Fruit fly (Drosophila melanogaster) S2 (cell line): ENCODE data around the gene RpLP1.

Experiments used
- CG8478 ChIP-seq: fragments of >200 bp; optimal IDR thresholded peaks from 2 replicates; lab custom pipeline; 2018
- CTCF ChIP-seq, 2 experiments: fragments of >200 bp; optimal IDR thresholded peaks; 2 replicates each; lab custom pipeline; 2018

- TF ChIP-seq CTCF (optimal IDR thresholded peaks at IDR 0.05; lab: Kevin White, UChicago) (no peak), CG8478 (lab: Kevin White, UChicago) (no peak)
Measured at dm6 chr2L:371747-372146, 48.0 kb upstream of the RpLP1 start.
